Worm (Caenorhabditis elegans): ENCODE results near the gene tif-1A.

ce11 chrIII:3954828-3955227 lies 49.1 kb downstream of the tif-1A start:
- TF ChIP-seq nhr-11 (tag; optimal IDR thresholded peaks at IDR 0.05) (no peak), lin-11 (tag; optimal IDR thresholded peaks at IDR 0.05) (no peak), hlh-15 (tag; optimal IDR thresholded peaks at IDR 0.05) (no peak), pqm-1 (tag; optimal IDR thresholded peaks at IDR 0.05) (no peak), ets-4 (tag; optimal IDR thresholded peaks at IDR 0.05) (no peak), nfya-1 (tag; optimal IDR thresholded peaks at IDR 0.05) (no peak), unc-3 (GFP tag; conservative IDR thresholded peaks at IDR 0.05) (no peak), unc-3 (tag; optimal IDR thresholded peaks at IDR 0.05) (no peak), npax-4 (tag; optimal IDR thresholded peaks at IDR 0.05) (no peak), rnt-1 (tag; optimal IDR thresholded peaks at IDR 0.05) (no peak), pha-4 (tag; optimal IDR thresholded peaks at IDR 0.05) (no peak)

Measured in whole organism, late embryonic.